Fruit fly (Drosophila melanogaster) whole organism, embryonic: ENCODE data around the gene CG34409.
A peak's percentile ranks its signal among the peaks of the same experiment; 100 is the strongest.

Experiments
- Bdp1 ChIP-seq: fragments of 200-800 bp; sonication (Bioruptor generic); optimal IDR thresholded peaks from 3 replicates; lab custom pipeline; 2016; ENCODE audit warnings: missing biosample characterization, missing genetic modification characterization
- CG10543 ChIP-seq: fragments of 200-800 bp; sonication (Bioruptor generic); optimal IDR thresholded peaks from 3 replicates; lab custom pipeline; 2017; ENCODE audit warnings: missing biosample characterization, mild to moderate bottlenecking, missing genetic modification characterization, moderate library complexity
- CG11093 ChIP-seq: fragments of 200-800 bp; sonication (Bioruptor generic); IDR thresholded peaks from 3 replicates; pipeline ENCODE4 v1.3.6; 2022; ENCODE audit warnings: missing biosample characterization, missing genetic modification characterization
- CG12155 ChIP-seq: fragments of 200-800 bp; sonication (Bioruptor generic); optimal IDR thresholded peaks from 3 replicates; lab custom pipeline; 2016; ENCODE audit warnings: missing biosample characterization, missing genetic modification characterization
- CG12219 ChIP-seq: fragments of 200-800 bp; sonication (Bioruptor generic); optimal IDR thresholded peaks from 3 replicates; lab custom pipeline; 2018; ENCODE audit warnings: missing biosample characterization, mild to moderate bottlenecking, missing genetic modification characterization
- CG14710 ChIP-seq: fragments of 200-800 bp; sonication (Bioruptor generic); optimal IDR thresholded peaks from 3 replicates; lab custom pipeline; 2019; ENCODE audit warnings: missing biosample characterization, mild to moderate bottlenecking, missing genetic modification characterization, moderate library complexity
- CG18011 ChIP-seq: fragments of 200-800 bp; sonication (Bioruptor generic); optimal IDR thresholded peaks from 2 replicates; lab custom pipeline; 2017; ENCODE audit warnings: missing biosample characterization, missing genetic modification characterization, mild to moderate bottlenecking, moderate library complexity, missing genotype
- CG30431 ChIP-seq: fragments of 200-800 bp; sonication (Bioruptor generic); optimal IDR thresholded peaks from 2 replicates; lab custom pipeline; 2017; ENCODE audit warnings: missing biosample characterization, missing genetic modification characterization
- CG31224 ChIP-seq: fragments of 200-800 bp; sonication (Bioruptor generic); IDR thresholded peaks from 2 replicates; pipeline ENCODE4 v1.3.6; 2022; ENCODE audit warnings: missing biosample characterization, missing genetic modification characterization
- CG32772 ChIP-seq: fragments of 200-800 bp; sonication (Bioruptor generic); IDR thresholded peaks from 2 replicates; pipeline ENCODE4 v1.3.6; 2022; ENCODE audit warnings: missing biosample characterization, missing genetic modification characterization
- CG3281 ChIP-seq: fragments of 200-800 bp; sonication (Bioruptor generic); optimal IDR thresholded peaks from 3 replicates; lab custom pipeline; 2017; ENCODE audit warnings: missing biosample characterization, mild to moderate bottlenecking, missing genetic modification characterization
- CG6689 ChIP-seq: fragments of 200-800 bp; sonication (Bioruptor generic); IDR thresholded peaks from 2 replicates; pipeline ENCODE4 v1.3.6; 2022; ENCODE audit warnings: missing biosample characterization, missing genetic modification characterization
- CG9932 ChIP-seq: fragments of 200-800 bp; sonication (Bioruptor generic); IDR thresholded peaks from 2 replicates; pipeline ENCODE4 v1.3.6; 2022; ENCODE audit warnings: missing biosample characterization, missing genetic modification characterization
- D19A ChIP-seq: fragments of 200-800 bp; optimal IDR thresholded peaks from 3 replicates; lab custom pipeline; 2019; ENCODE audit warnings: missing biosample characterization, mild to moderate bottlenecking, missing genetic modification characterization, moderate library complexity
- Doc2 ChIP-seq: fragments of 200-800 bp; sonication (Bioruptor generic); IDR thresholded peaks from 2 replicates; pipeline ENCODE4 v1.3.6; 2022; ENCODE audit warnings: missing biosample characterization, missing genetic modification characterization
- Doc3 ChIP-seq: fragments of 200-800 bp; sonication (Bioruptor generic); IDR thresholded peaks from 3 replicates; pipeline ENCODE4 v1.3.6; 2022; ENCODE audit warnings: missing biosample characterization, missing genetic modification characterization; ENCODE audit not compliant: partially characterized antibody
- Dref ChIP-seq: fragments of 200-800 bp; sonication (Bioruptor generic); IDR thresholded peaks from 2 replicates; pipeline ENCODE4 v1.3.6; 2022; ENCODE audit warnings: missing biosample characterization, missing genetic modification characterization
- Ets65A ChIP-seq: fragments of 200-800 bp; sonication (Bioruptor generic); peaks from one replicate; lab custom pipeline; 2016; ENCODE audit warnings: missing biosample characterization, missing genetic modification characterization
- Ets97D ChIP-seq: fragments of 200-800 bp; sonication (Bioruptor generic); optimal IDR thresholded peaks from 3 replicates; lab custom pipeline; 2016; ENCODE audit warnings: missing biosample characterization, missing genetic modification characterization
- H15 ChIP-seq: fragments of 200-800 bp; sonication (Bioruptor generic); IDR thresholded peaks from 3 replicates; pipeline ENCODE4 v1.3.6; 2022; ENCODE audit warnings: missing biosample characterization, missing genetic modification characterization
- Hr78 ChIP-seq, 2 experiments: fragments of 200-800 bp in 1 of 2; fragments of >200 bp in 1 of 2; sonication (Bioruptor generic) in 1 of 2; optimal IDR thresholded peaks; 2 replicates each; lab custom pipeline; 2017 to 2019; ENCODE audit warnings: missing biosample characterization in 2 of 2, missing genetic modification characterization in 2 of 2, mild to moderate bottlenecking in 1 of 2, moderate library complexity in 1 of 2
- Hsf ChIP-seq: fragments of 200-800 bp; sonication (Bioruptor generic); optimal IDR thresholded peaks from 3 replicates; lab custom pipeline; 2016; ENCODE audit warnings: missing biosample characterization, missing genetic modification characterization
- Myb ChIP-seq: fragments of 200-800 bp; sonication (Bioruptor generic); optimal IDR thresholded peaks from 2 replicates; lab custom pipeline; 2016; ENCODE audit warnings: missing biosample characterization, missing genetic modification characterization
- NK7.1 ChIP-seq: fragments of 200-800 bp; sonication (Bioruptor generic); optimal IDR thresholded peaks from 3 replicates; lab custom pipeline; 2016; ENCODE audit warnings: missing biosample characterization, missing genetic modification characterization
- Oli ChIP-seq: fragments of 200-800 bp; sonication (Bioruptor generic); optimal IDR thresholded peaks from 2 replicates; lab custom pipeline; 2018; ENCODE audit warnings: missing biosample characterization, mild to moderate bottlenecking, missing genetic modification characterization, moderate library complexity
- Opbp ChIP-seq: fragments of 200-800 bp; sonication (Bioruptor generic); IDR thresholded peaks from 3 replicates; pipeline ENCODE4 v1.3.6; 2022; ENCODE audit warnings: missing biosample characterization, missing genetic modification characterization; ENCODE audit not compliant: partially characterized antibody
- Ptx1 ChIP-seq: fragments of 200-800 bp; sonication (Bioruptor generic); IDR thresholded peaks from 2 replicates; pipeline ENCODE4 v1.3.6; 2022; ENCODE audit warnings: missing biosample characterization, missing genetic modification characterization
- Taf1 ChIP-seq: fragments of 200-800 bp; sonication (Bioruptor generic); IDR thresholded peaks from 2 replicates; pipeline ENCODE4 v1.3.6; 2022; ENCODE audit warnings: missing biosample characterization, missing genetic modification characterization
- crc ChIP-seq: fragments of 200-800 bp; sonication (Bioruptor generic); optimal IDR thresholded peaks from 2 replicates; lab custom pipeline; 2016; ENCODE audit warnings: missing biosample characterization, missing genetic modification characterization
- en ChIP-seq: fragments of 200-800 bp; sonication (Bioruptor generic); optimal IDR thresholded peaks from 2 replicates; lab custom pipeline; 2016; ENCODE audit warnings: missing biosample characterization, missing genetic modification characterization
- gcm2 ChIP-seq: fragments of 200-800 bp; sonication (Bioruptor generic); optimal IDR thresholded peaks from 2 replicates; lab custom pipeline; 2016; ENCODE audit warnings: missing biosample characterization, missing genetic modification characterization
- ind ChIP-seq: fragments of 200-800 bp; sonication (Bioruptor generic); optimal IDR thresholded peaks from 3 replicates; lab custom pipeline; 2016; ENCODE audit warnings: missing biosample characterization, missing genetic modification characterization
- mam ChIP-seq: fragments of 200-800 bp; sonication (Bioruptor generic); optimal IDR thresholded peaks from 3 replicates; lab custom pipeline; 2016; ENCODE audit warnings: missing biosample characterization, missing genetic modification characterization
- oc ChIP-seq: fragments of 200-800 bp; sonication (Bioruptor generic); optimal IDR thresholded peaks from 2 replicates; lab custom pipeline; 2018; ENCODE audit warnings: missing biosample characterization, mild to moderate bottlenecking, missing genetic modification characterization, moderate library complexity
- odd ChIP-seq: fragments of 200-800 bp; sonication (Bioruptor generic); optimal IDR thresholded peaks from 2 replicates; lab custom pipeline; 2017; ENCODE audit warnings: missing biosample characterization, mild to moderate bottlenecking, missing genetic modification characterization
- org-1 ChIP-seq: fragments of 200-800 bp; sonication (Bioruptor generic); optimal IDR thresholded peaks from 2 replicates; lab custom pipeline; 2017; ENCODE audit warnings: missing biosample characterization, missing genetic modification characterization
- peb ChIP-seq: fragments of 200-800 bp; sonication (Bioruptor generic); IDR thresholded peaks from 2 replicates; pipeline ENCODE4 v1.3.6; 2022; ENCODE audit warnings: missing biosample characterization, missing genetic modification characterization
- pita ChIP-seq: fragments of 200-800 bp; sonication (Bioruptor generic); optimal IDR thresholded peaks from 2 replicates; lab custom pipeline; 2017; ENCODE audit warnings: missing biosample characterization, mild to moderate bottlenecking, missing genetic modification characterization
- pzg ChIP-seq: fragments of 200-800 bp; sonication (Bioruptor generic); optimal IDR thresholded peaks from 3 replicates; lab custom pipeline; 2018; ENCODE audit warnings: missing biosample characterization, mild to moderate bottlenecking, missing genetic modification characterization, moderate library complexity
- rib ChIP-seq: fragments of 200-800 bp; sonication (Bioruptor generic); IDR thresholded peaks from 2 replicates; pipeline ENCODE4 v1.3.6; 2022; ENCODE audit warnings: missing biosample characterization, missing genetic modification characterization
- seq ChIP-seq: fragments of 200-800 bp; sonication (Bioruptor generic); IDR thresholded peaks from 2 replicates; pipeline ENCODE4 v1.3.6; 2022; ENCODE audit warnings: missing biosample characterization, missing genetic modification characterization
- shn ChIP-seq: fragments of 200-800 bp; sonication (Bioruptor generic); optimal IDR thresholded peaks from 3 replicates; lab custom pipeline; 2016; ENCODE audit warnings: missing biosample characterization, missing genetic modification characterization
- sob ChIP-seq: fragments of 200-800 bp; sonication (Bioruptor generic); IDR thresholded peaks from 2 replicates; pipeline ENCODE4 v1.3.6; 2022; ENCODE audit warnings: missing biosample characterization, missing genetic modification characterization
- ssp ChIP-seq: fragments of 200-800 bp; sonication (Bioruptor generic); IDR thresholded peaks from 2 replicates; pipeline ENCODE4 v1.3.6; 2022; ENCODE audit warnings: missing biosample characterization, missing genetic modification characterization
- stwl ChIP-seq: fragments of 200-800 bp; sonication (Bioruptor generic); optimal IDR thresholded peaks from 3 replicates; lab custom pipeline; 2018; ENCODE audit warnings: missing biosample characterization, mild to moderate bottlenecking, missing genetic modification characterization, moderate library complexity
- tgo ChIP-seq: fragments of 200-800 bp; sonication (Bioruptor generic); IDR thresholded peaks from 3 replicates; pipeline ENCODE4 v1.3.6; 2022; ENCODE audit warnings: missing biosample characterization, missing genetic modification characterization
- tin ChIP-seq: fragments of 200-800 bp; sonication (Bioruptor generic); optimal IDR thresholded peaks from 3 replicates; lab custom pipeline; 2016; ENCODE audit warnings: missing biosample characterization, missing genetic modification characterization
- tio ChIP-seq: fragments of 200-800 bp; sonication (Bioruptor generic); optimal IDR thresholded peaks from 2 replicates; lab custom pipeline; 2017; ENCODE audit warnings: missing biosample characterization, missing genetic modification characterization, inconsistent platforms
- wek ChIP-seq: fragments of 200-800 bp; sonication (Bioruptor generic); optimal IDR thresholded peaks from 3 replicates; lab custom pipeline; 2018; ENCODE audit warnings: missing biosample characterization, mild to moderate bottlenecking, missing genetic modification characterization, moderate library complexity

The CG34409 gene

dm6 chr3R:9793018-9793417 is 46.9 kb upstream of the CG34409 start, which contains the start of gene CG8516 (continued):
- TF ChIP-seq NK7.1 (GFP tag; lab: Kevin White, UChicago): no peak
- TF ChIP-seq CG10543 (GFP tag; lab: Kevin White, UChicago): no peak
- no peak for TF ChIP-seq Doc2 (GFP tag; lab: Robert Waterston, UW)
- no peak for TF ChIP-seq gcm2 (GFP tag; lab: Kevin White, UChicago)

- TF ChIP-seq tgo (GFP tag; lab: Robert Waterston, UW) (peak; percentile 56; the same call in 2 of the 3 replicates), seq (GFP tag; lab: Robert Waterston, UW) (no peak), Doc3 (no peak), Hr78 (GFP tag; optimal IDR thresholded peaks at IDR 0.05; lab: Kevin White, UChicago) (no peak), sob (GFP tag; lab: Robert Waterston, UW) (peak; percentile 8; the same call in 1 of the 2 replicates), tin (GFP tag; lab: Kevin White, UChicago) (peak; percentile 46), CG18011 (peak; percentile 28), ssp (GFP tag; lab: Robert Waterston, UW) (peak; percentile 40), Myb (peak; percentile 72), Oli (tag; lab: Kevin White, UChicago) (peak; percentile 13), pzg (GFP tag; lab: Kevin White, UChicago) (peak; percentile 55), Ets97D (peak; percentile 44), mam (GFP tag; lab: Kevin White, UChicago) (peak; percentile 44), oc (tag; lab: Kevin White, UChicago) (no peak), stwl (tag; lab: Kevin White, UChicago) (peak; percentile 65), Opbp (GFP tag; lab: Robert Waterston, UW) (no peak), CG30431 (GFP tag; lab: Kevin White, UChicago) (no peak), CG6689 (GFP tag; lab: Robert Waterston, UW) (0 out of 2 replicates have a peak, but pooled peaks have one; percentile 9), CG11093 (GFP tag; lab: Robert Waterston, UW) (no peak), D19A (tag; lab: Kevin White, UChicago) (no peak), ind (GFP tag; lab: Kevin White, UChicago) (peak; percentile 49), CG12155 (GFP tag; lab: Kevin White, UChicago) (peak; percentile 35), CG14710 (tag; lab: Kevin White, UChicago) (peak; percentile 70), odd (GFP tag; lab: Kevin White, UChicago) (no peak), Ptx1 (GFP tag; lab: Robert Waterston, UW) (peak; percentile 44), CG12219 (GFP tag; lab: Kevin White, UChicago) (no peak), H15 (no peak), Taf1 (GFP tag; lab: Robert Waterston, UW) (0 out of 2 replicates have a peak, but pooled peaks have one; percentile 19), org-1 (no peak), rib (GFP tag; lab: Robert Waterston, UW) (no peak), CG9932 (GFP tag; lab: Robert Waterston, UW) (peak; percentile 67), wek (GFP tag; lab: Kevin White, UChicago) (no peak), en (GFP tag; lab: Kevin White, UChicago) (no peak), tio (GFP tag; lab: Kevin White, UChicago) (no peak), Bdp1 (GFP tag; lab: Kevin White, UChicago) (peak; percentile 14), Ets65A (peak; percentile 91), pita (GFP tag; lab: Kevin White, UChicago) (no peak), CG3281 (GFP tag; lab: Kevin White, UChicago) (peak; percentile 17), shn (GFP tag; lab: Kevin White, UChicago) (peak; percentile 53), CG31224 (GFP tag; lab: Robert Waterston, UW) (peak; percentile 20; the same call in 1 of the 2 replicates), CG32772 (GFP tag; lab: Robert Waterston, UW) (no peak), Dref (GFP tag; lab: Robert Waterston, UW) (no peak), peb (GFP tag; lab: Robert Waterston, UW) (no peak), crc (no peak), Hsf (peak; percentile 63)
Observed at dm6 chr3R:9791177-9791806, 45.1 kb upstream of the CG34409 start, which contains the start of the genes CG12945 and CG8507. Gene CG12945, minus strand, starts transcription at chr3R:9791221. Gene CG8507, plus strand, starts transcription at chr3R:9791483.
